Fruit fly (Drosophila melanogaster) whole organism, embryonic: ENCODE results near the gene CG7724.

Source experiments
- Bteb2 ChIP-seq: fragments of 200-800 bp; sonication (Bioruptor generic); optimal IDR thresholded peaks from 2 replicates; lab custom pipeline; 2016; ENCODE audit warnings: missing biosample characterization, missing genetic modification characterization
- CG11504 ChIP-seq: fragments of 200-800 bp; sonication (Bioruptor generic); optimal IDR thresholded peaks from 3 replicates; lab custom pipeline; 2019; ENCODE audit warnings: missing biosample characterization, mild to moderate bottlenecking, missing genetic modification characterization, moderate library complexity
- CG4617 ChIP-seq: fragments of 200-800 bp; sonication (Bioruptor generic); optimal IDR thresholded peaks from 3 replicates; lab custom pipeline; 2016; ENCODE audit warnings: missing biosample characterization, missing genetic modification characterization, borderline replicate concordance
- CG4854 ChIP-seq: fragments of 200-800 bp; sonication (Bioruptor generic); optimal IDR thresholded peaks from 2 replicates; lab custom pipeline; 2016; ENCODE audit warnings: missing biosample characterization, missing genetic modification characterization, inconsistent platforms
- Elba2 ChIP-seq: fragments of 200-800 bp; sonication (Bioruptor generic); optimal IDR thresholded peaks from 3 replicates; lab custom pipeline; 2016; ENCODE audit warnings: missing biosample characterization, missing genetic modification characterization
- bsh ChIP-seq, 2 experiments: fragments of 200-800 bp; sonication (Bioruptor generic); optimal IDR thresholded peaks; 2 replicates each; lab custom pipeline; 2017 to 2018; ENCODE audit warnings: mild to moderate bottlenecking in 2 of 2, missing biosample characterization in 2 of 2, missing genetic modification characterization in 2 of 2, moderate library complexity in 1 of 2
- chm ChIP-seq: fragments of 200-800 bp; sonication (Bioruptor generic); IDR thresholded peaks from 2 replicates; pipeline ENCODE4 v1.3.6; 2022; ENCODE audit warnings: missing biosample characterization, missing genetic modification characterization
- emc ChIP-seq: fragments of 200-800 bp; sonication (Bioruptor generic); optimal IDR thresholded peaks from 2 replicates; lab custom pipeline; 2016; ENCODE audit warnings: missing biosample characterization, missing genetic modification characterization
- fd96Cb ChIP-seq: fragments of 200-800 bp; sonication (Bioruptor generic); optimal IDR thresholded peaks from 2 replicates; lab custom pipeline; 2018; ENCODE audit warnings: missing biosample characterization, mild to moderate bottlenecking, missing genetic modification characterization, moderate library complexity
- jing ChIP-seq: fragments of 200-800 bp; sonication (Bioruptor generic); optimal IDR thresholded peaks from 2 replicates; lab custom pipeline; 2018; ENCODE audit warnings: missing biosample characterization, mild to moderate bottlenecking, missing genetic modification characterization
- scrt ChIP-seq: fragments of 200-800 bp; sonication (Bioruptor generic); optimal IDR thresholded peaks from 2 replicates; lab custom pipeline; 2018; ENCODE audit warnings: missing biosample characterization, mild to moderate bottlenecking, missing genetic modification characterization, moderate library complexity
- tgo ChIP-seq: fragments of 200-800 bp; sonication (Bioruptor generic); IDR thresholded peaks from 3 replicates; pipeline ENCODE4 v1.3.6; 2022; ENCODE audit warnings: missing biosample characterization, missing genetic modification characterization

dm6 chr3L:17007496-17007895, 47.9 kb upstream of the CG7724 start:
- TF ChIP-seq fd96Cb (tag; lab: Kevin White, UChicago) (no peak), emc (GFP tag; lab: Kevin White, UChicago) (no peak), Elba2 (GFP tag; lab: Kevin White, UChicago) (no peak), CG4617 (GFP tag; lab: Kevin White, UChicago) (no peak), bsh (GFP tag; optimal IDR thresholded peaks at IDR 0.05; lab: Kevin White, UChicago) (no peak), Bteb2 (no peak), CG11504 (tag; lab: Kevin White, UChicago) (no peak), chm (no peak), CG4854 (GFP tag; lab: Kevin White, UChicago) (no peak), jing (GFP tag; lab: Kevin White, UChicago) (no peak), scrt (GFP tag; lab: Kevin White, UChicago) (no peak), tgo (no peak)
